Fruit fly (Drosophila melanogaster) whole organism, pupa: Measurements from ENCODE around the gene Kdm5.
A peak's percentile ranks its signal among the peaks of the same experiment; 100 is the strongest.

Experiments
- CG12605 ChIP-seq: fragments of 200-800 bp; sonication (Bioruptor generic); IDR thresholded peaks from 2 replicates; pipeline ENCODE4 v1.3.6; 2022; ENCODE audit warnings: missing biosample characterization, missing genetic modification characterization
- CG13204 ChIP-seq: fragments of 200-800 bp; sonication (Bioruptor generic); optimal IDR thresholded peaks from 2 replicates; lab custom pipeline; 2018; ENCODE audit warnings: missing biosample characterization, mild to moderate bottlenecking, missing genetic modification characterization, moderate library complexity
- CG15710 ChIP-seq: fragments of 200-800 bp; sonication (Bioruptor generic); optimal IDR thresholded peaks from 2 replicates; lab custom pipeline; 2018; ENCODE audit warnings: missing biosample characterization, mild to moderate bottlenecking, missing genetic modification characterization, moderate library complexity
- CG17806 ChIP-seq: fragments of 200-800 bp; sonication (Bioruptor generic); optimal IDR thresholded peaks from 2 replicates; lab custom pipeline; 2018; ENCODE audit warnings: missing biosample characterization, mild to moderate bottlenecking, missing genetic modification characterization, moderate library complexity
- CG32121 ChIP-seq: fragments of 200-800 bp; sonication (Bioruptor generic); IDR thresholded peaks from 2 replicates; pipeline ENCODE4 v1.3.6; 2022; ENCODE audit warnings: missing biosample characterization, missing genetic modification characterization
- CG4496 ChIP-seq: fragments of 200-800 bp; sonication (Bioruptor generic); IDR thresholded peaks from 3 replicates; pipeline ENCODE4 v1.3.6; 2022; ENCODE audit warnings: missing biosample characterization, missing genetic modification characterization
- CG9948 ChIP-seq: fragments of 200-800 bp; sonication (Bioruptor generic); optimal IDR thresholded peaks from 2 replicates; lab custom pipeline; 2018; ENCODE audit warnings: missing biosample characterization, mild to moderate bottlenecking, missing genetic modification characterization, moderate library complexity
- D1 ChIP-seq: fragments of 200-800 bp; sonication (Bioruptor generic); optimal IDR thresholded peaks from 2 replicates; lab custom pipeline; 2018; ENCODE audit warnings: missing biosample characterization, mild to moderate bottlenecking, missing genetic modification characterization, moderate library complexity
- EcR ChIP-seq: fragments of 200-800 bp; sonication (Bioruptor generic); optimal IDR thresholded peaks from 3 replicates; lab custom pipeline; 2019; ENCODE audit warnings: missing biosample characterization, missing genetic modification characterization, mild to moderate bottlenecking, moderate library complexity, missing genetic modification reagents
- Pif1A ChIP-seq: fragments of 200-800 bp; sonication (Bioruptor generic); optimal IDR thresholded peaks from 3 replicates; lab custom pipeline; 2016; ENCODE audit warnings: missing biosample characterization, missing genetic modification characterization
- Pif1B ChIP-seq: fragments of 200-800 bp; sonication (Bioruptor generic); optimal IDR thresholded peaks from 3 replicates; lab custom pipeline; 2016; ENCODE audit warnings: missing biosample characterization, missing genetic modification characterization
- Snoo ChIP-seq: fragments of 200-800 bp; sonication (Bioruptor generic); optimal IDR thresholded peaks from 3 replicates; lab custom pipeline; 2017; ENCODE audit warnings: missing biosample characterization, mild to moderate bottlenecking, missing genetic modification characterization, inconsistent platforms
- rn ChIP-seq: fragments of 200-800 bp; sonication (Bioruptor generic); IDR thresholded peaks from 2 replicates; pipeline ENCODE4 v1.3.6; 2022; ENCODE audit warnings: missing biosample characterization, missing genetic modification characterization

DNA sequence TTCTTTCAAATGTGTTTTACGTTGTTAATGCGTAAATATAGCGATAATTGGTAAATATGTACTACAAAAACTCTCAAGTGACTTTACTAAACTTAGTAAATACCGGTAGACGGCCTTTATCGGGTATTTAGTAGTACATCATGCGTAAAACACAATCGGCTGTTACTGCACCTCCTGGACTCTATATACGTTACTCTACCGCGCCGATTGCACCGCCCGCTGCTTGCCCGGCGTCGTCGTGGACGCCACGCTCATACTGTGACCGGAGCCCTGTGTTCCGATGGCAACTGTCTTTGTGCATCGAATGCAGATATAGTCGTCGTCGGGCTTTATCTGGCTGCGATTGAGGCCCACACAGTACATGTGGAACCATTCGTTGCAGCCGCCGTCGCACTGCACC lies 8.9 kb downstream of the Kdm5 start:
- TF ChIP-seq CG15710 (tag; lab: Kevin White, UChicago) (no peak), Snoo (tag; lab: Kevin White, UChicago) (no peak), CG13204 (GFP tag; lab: Kevin White, UChicago) (peak; percentile 45), D1 (tag; lab: Kevin White, UChicago) (no peak), CG32121 (GFP tag; lab: Robert Waterston, UW) (no peak), EcR (GFP tag; lab: Kevin White, UChicago) (no peak), Pif1A (GFP tag; lab: Kevin White, UChicago) (no peak), rn (GFP tag; lab: Robert Waterston, UW) (no peak), CG17806 (tag; lab: Kevin White, UChicago) (no peak), CG12605 (GFP tag; lab: Robert Waterston, UW) (no peak), CG4496 (no peak), CG9948 (tag; lab: Kevin White, UChicago) (no peak), Pif1B (no peak)
